Fruit fly (Drosophila melanogaster): Measurements from ENCODE around the gene bor.

DNA sequence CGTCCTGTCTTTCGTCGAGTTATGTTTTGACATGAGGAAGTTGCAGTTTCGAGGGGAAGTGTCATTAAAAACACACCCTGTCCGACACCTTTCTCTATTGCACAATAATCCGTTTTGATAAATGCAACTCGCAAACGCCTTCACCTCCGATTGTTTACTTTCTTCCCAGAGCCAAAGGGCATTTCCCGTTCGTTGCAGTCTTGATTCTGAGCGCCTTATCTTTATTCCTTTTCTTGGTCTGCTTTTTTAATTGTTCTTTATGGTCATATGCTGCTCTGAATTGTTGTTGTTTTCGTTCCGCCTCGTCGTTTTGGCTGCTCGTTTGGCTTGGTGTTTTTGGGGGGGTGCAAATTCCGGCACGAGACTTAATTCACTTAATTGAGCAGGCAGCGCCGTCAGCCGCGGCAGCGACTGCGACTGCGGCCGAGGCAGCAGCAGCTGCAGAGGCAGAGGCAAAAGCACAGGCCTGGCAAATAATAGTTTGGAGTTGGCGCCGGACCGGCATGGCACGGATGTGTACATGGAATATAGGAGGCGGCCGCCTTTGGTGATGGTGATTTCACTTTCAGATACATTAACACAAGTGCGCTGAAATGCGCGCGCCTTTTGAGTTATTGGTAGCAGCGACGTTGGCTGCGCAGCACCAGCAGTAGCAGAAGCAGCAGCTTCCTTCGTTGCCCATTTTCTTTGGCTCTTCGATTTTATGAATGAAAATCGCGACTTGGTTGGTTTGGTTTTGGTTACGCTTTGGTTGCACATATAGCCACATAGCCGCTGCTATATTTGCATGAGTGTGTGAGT lies 18.4 kb downstream of the bor start:
- TF ChIP-seq h (optimal IDR thresholded peaks at IDR 0.05), result no peak
- no peak for TF ChIP-seq Myc (optimal IDR thresholded peaks at IDR 0.05)
- TF ChIP-seq psq (optimal IDR thresholded peaks at IDR 0.05), result no peak
- TF ChIP-seq ttk (optimal IDR thresholded peaks at IDR 0.05), result no peak
- TF ChIP-seq insv (optimal IDR thresholded peaks at IDR 0.05), result no peak
- TF ChIP-seq Sin3A (optimal IDR thresholded peaks at IDR 0.05), result no peak
